Worm (Caenorhabditis elegans) whole organism, L4 larva: Measurements from ENCODE around the gene tag-209.

Experiments used
- F26F4.8 ChIP-seq: fragments of 200-800 bp; sonication (Bioruptor generic); conservative IDR thresholded peaks from 2 replicates; pipeline ENCODE4 v1.3.6; 2022; ENCODE audit warnings: missing genetic modification characterization, missing compliant biosample characterization
- F44E2.7 ChIP-seq: fragments of 200-800 bp; sonication (Bioruptor generic); IDR thresholded peaks from 2 replicates; pipeline ENCODE4 v2.1.2; 2022; ENCODE audit warnings: missing genetic modification characterization, missing compliant biosample characterization
- F49E8.2 ChIP-seq: sonication (generic microtip); optimal IDR thresholded peaks from 2 replicates; lab custom pipeline; 2016; ENCODE audit warnings: missing compliant biosample characterization, mild to moderate bottlenecking, missing genetic modification characterization, borderline replicate concordance
- Y5F2A.4 ChIP-seq: fragments of 200-800 bp; sonication (Bioruptor generic); optimal IDR thresholded peaks from 2 replicates; lab custom pipeline; 2018; ENCODE audit warnings: mild to moderate bottlenecking, missing genetic modification characterization, missing compliant biosample characterization
- ZK546.5 ChIP-seq, 2 experiments: sonication (generic microtip); optimal IDR thresholded peaks; 2 replicates each; lab custom pipeline; 2017; ENCODE audit warnings: missing biosample characterization in 2 of 2, missing genetic modification characterization in 2 of 2
- aha-1 ChIP-seq: fragments of 150-350 bp; peaks from one replicate; lab custom pipeline; 2014; ENCODE audit warnings: missing biosample characterization, missing genetic modification characterization
- aly-2 ChIP-seq: sonication (generic microtip); optimal IDR thresholded peaks from 2 replicates; lab custom pipeline; 2018; ENCODE audit warnings: missing biosample characterization, missing genetic modification characterization
- arid-1 ChIP-seq: fragments of 200-800 bp; sonication (Bioruptor generic); conservative IDR thresholded peaks from 2 replicates; pipeline ENCODE4 v1.3.6; 2022; ENCODE audit warnings: missing genetic modification reagents, missing genetic modification characterization, missing compliant biosample characterization
- ceh-32 ChIP-seq: sonication (generic microtip); optimal IDR thresholded peaks from 2 replicates; lab custom pipeline; 2016; ENCODE audit warnings: mild to moderate bottlenecking, missing genetic modification characterization, missing compliant biosample characterization; ENCODE audit not compliant: poor library complexity
- cey-2 ChIP-seq: sonication (generic microtip); optimal IDR thresholded peaks from 3 replicates; lab custom pipeline; 2017; ENCODE audit warnings: missing genetic modification characterization, mild to moderate bottlenecking, missing compliant biosample characterization, antibody characterized with exemption, borderline replicate concordance; ENCODE audit not compliant: insufficient read depth
- daf-16 ChIP-seq, 3 experiments: sonication (generic microtip); optimal IDR thresholded peaks; 2 replicates each; lab custom pipeline; 2016 to 2017; ENCODE audit warnings: missing genetic modification characterization in 3 of 3, missing genetic modification reagents in 3 of 3, mild to moderate bottlenecking in 2 of 3, missing compliant biosample characterization in 2 of 3, missing biosample characterization in 1 of 3, moderate library complexity in 1 of 3
- daf-19 ChIP-seq: fragments of 200-800 bp; sonication (Bioruptor generic); conservative IDR thresholded peaks from 2 replicates; pipeline ENCODE4 v1.3.6; 2022; ENCODE audit warnings: missing genetic modification characterization, missing compliant biosample characterization
- duxl-1 ChIP-seq: sonication (generic microtip); optimal IDR thresholded peaks from 2 replicates; lab custom pipeline; 2016; ENCODE audit warnings: mild to moderate bottlenecking, missing genetic modification characterization, moderate library complexity, missing compliant biosample characterization; ENCODE audit not compliant: poor library complexity
- fos-1 ChIP-seq: fragments of 150-350 bp; optimal IDR thresholded peaks from 2 replicates; lab custom pipeline; 2014; ENCODE audit warnings: missing biosample characterization, missing genetic modification characterization
- hmg-1.1 ChIP-seq: fragments of 200-800 bp; sonication (Bioruptor generic); IDR thresholded peaks from 2 replicates; pipeline ENCODE4 v1.3.6; 2022; ENCODE audit warnings: missing genetic modification reagents, missing genetic modification characterization, missing compliant biosample characterization
- lim-7 ChIP-seq: fragments of 200-800 bp; sonication (Bioruptor generic); IDR thresholded peaks from 2 replicates; pipeline ENCODE4 v1.3.6; 2022; ENCODE audit warnings: missing genetic modification characterization, missing compliant biosample characterization
- lin-29 ChIP-seq: fragments of 200-800 bp; sonication (Bioruptor generic); IDR thresholded peaks from 2 replicates; pipeline ENCODE4 v1.3.6; 2022; ENCODE audit warnings: missing genetic modification reagents, missing genetic modification characterization, missing compliant biosample characterization
- lin-39 ChIP-seq: fragments of 150-350 bp; optimal IDR thresholded peaks from 2 replicates; lab custom pipeline; 2014; ENCODE audit warnings: missing biosample characterization, missing genetic modification reagents, missing genetic modification characterization
- madf-9 ChIP-seq: fragments of 200-800 bp; sonication (Bioruptor generic); conservative IDR thresholded peaks from 2 replicates; pipeline ENCODE4 v1.3.6; 2022; ENCODE audit warnings: missing genetic modification reagents, missing genetic modification characterization, missing compliant biosample characterization
- mep-1 ChIP-seq: fragments of 150-350 bp; sonication (generic microtip); optimal IDR thresholded peaks from 3 replicates; lab custom pipeline; 2014; ENCODE audit warnings: missing biosample characterization, missing genetic modification characterization
- mes-2 ChIP-seq: sonication (generic microtip); optimal IDR thresholded peaks from 2 replicates; lab custom pipeline; 2016; ENCODE audit warnings: missing genotype, mild to moderate bottlenecking, missing genetic modification characterization, missing compliant biosample characterization; ENCODE audit not compliant: poor library complexity, severe bottlenecking
- mxl-2 ChIP-seq: fragments of 200-800 bp; sonication (Bioruptor generic); conservative IDR thresholded peaks from 2 replicates; pipeline ENCODE4 v1.3.6; 2022; ENCODE audit warnings: missing genetic modification reagents, missing genetic modification characterization, missing compliant biosample characterization
- nhr-10 ChIP-seq: fragments of 150-350 bp; optimal IDR thresholded peaks from 2 replicates; lab custom pipeline; 2014; ENCODE audit warnings: missing biosample characterization, missing genetic modification characterization
- nhr-102 ChIP-seq: sonication (generic microtip); optimal IDR thresholded peaks from 2 replicates; lab custom pipeline; 2016; ENCODE audit warnings: mild to moderate bottlenecking, missing genetic modification characterization, moderate library complexity, missing compliant biosample characterization
- nhr-25 ChIP-seq: sonication (generic microtip); optimal IDR thresholded peaks from 2 replicates; lab custom pipeline; 2017; ENCODE audit warnings: missing genetic modification characterization, mild to moderate bottlenecking, missing compliant biosample characterization, antibody characterized with exemption, moderate library complexity, borderline replicate concordance; ENCODE audit not compliant: insufficient read depth
- nhr-28 ChIP-seq: fragments of 150-350 bp; optimal IDR thresholded peaks from 2 replicates; lab custom pipeline; 2014; ENCODE audit warnings: missing biosample characterization, missing genetic modification characterization
- nhr-42 ChIP-seq: fragments of 200-800 bp; sonication (Bioruptor generic); IDR thresholded peaks from 2 replicates; pipeline ENCODE4 v1.3.6; 2022; ENCODE audit warnings: missing genetic modification characterization, missing compliant biosample characterization
- php-3 ChIP-seq: fragments of 200-800 bp; sonication (Bioruptor generic); IDR thresholded peaks from 2 replicates; pipeline ENCODE4 v1.3.6; 2022; ENCODE audit warnings: missing genetic modification reagents, missing genetic modification characterization, missing compliant biosample characterization
- rbr-2 ChIP-seq: sonication (generic microtip); optimal IDR thresholded peaks from 2 replicates; lab custom pipeline; 2016; ENCODE audit warnings: missing genotype, missing genetic modification characterization, missing compliant biosample characterization
- sdz-12 ChIP-seq: fragments of 200-800 bp; sonication (Bioruptor generic); optimal IDR thresholded peaks from 2 replicates; lab custom pipeline; 2018; ENCODE audit warnings: mild to moderate bottlenecking, missing genetic modification characterization, missing compliant biosample characterization
- set-16 ChIP-seq: fragments of 200-800 bp; sonication (Bioruptor generic); IDR thresholded peaks from 2 replicates; pipeline ENCODE4 v1.3.6; 2022; ENCODE audit warnings: missing genetic modification reagents, missing genetic modification characterization, missing compliant biosample characterization
- spr-3 ChIP-seq: fragments of 200-800 bp; sonication (Bioruptor generic); optimal IDR thresholded peaks from 2 replicates; lab custom pipeline; 2018; ENCODE audit warnings: mild to moderate bottlenecking, missing genetic modification characterization, missing compliant biosample characterization
- tra-1 ChIP-seq: fragments of 200-800 bp; sonication (Bioruptor generic); IDR thresholded peaks from 2 replicates; pipeline ENCODE4 v1.3.6; 2022; ENCODE audit warnings: missing genetic modification reagents, missing genetic modification characterization, missing compliant biosample characterization
- vab-7 ChIP-seq: fragments of 200-800 bp; sonication (Bioruptor generic); IDR thresholded peaks from 2 replicates; pipeline ENCODE4 v1.3.6; 2022; ENCODE audit warnings: missing genetic modification reagents, missing genetic modification characterization, missing compliant biosample characterization
- zfp-2 ChIP-seq: sonication (generic microtip); optimal IDR thresholded peaks from 2 replicates; lab custom pipeline; 2016; ENCODE audit warnings: mild to moderate bottlenecking, missing genetic modification characterization, missing compliant biosample characterization
- zfp-3 ChIP-seq: fragments of 200-800 bp; sonication (Bioruptor generic); conservative IDR thresholded peaks from 2 replicates; pipeline ENCODE4 v1.3.6; 2022; ENCODE audit warnings: missing genetic modification reagents, missing genetic modification characterization, missing compliant biosample characterization
- zip-2 ChIP-seq: fragments of 150-350 bp; optimal IDR thresholded peaks from 2 replicates; lab custom pipeline; 2014; ENCODE audit warnings: missing biosample characterization, missing genetic modification characterization

Gene tag-209

ce11 chrII:10824046-10824445 lies 36.9 kb downstream of the tag-209 start, which contains the start of the genes R06F6.12 and mix-1 (continued):
- peak; percentile 52 for TF ChIP-seq mep-1 (tag; lab: Kevin White, UChicago)
- no peak for TF ChIP-seq lim-7 (GFP tag; lab: Robert Waterston, UW)
- TF ChIP-seq zfp-2 (tag; lab: Kevin White, UChicago), result no peak
- no peak for TF ChIP-seq lin-29 (GFP tag; lab: Robert Waterston, UW)
- no peak for TF ChIP-seq ceh-32 (tag; lab: Kevin White, UChicago)
- no peak for TF ChIP-seq lin-39 (tag; lab: Kevin White, UChicago)
- no peak for TF ChIP-seq mxl-2
- TF ChIP-seq zip-2 (tag; lab: Kevin White, UChicago), result no peak
- TF ChIP-seq F49E8.2 (tag; lab: Kevin White, UChicago), result no peak
- TF ChIP-seq arid-1 (GFP tag; lab: Robert Waterston, UW), result 0 out of 2 replicates have a peak, but pooled peaks have one; percentile 38
- no peak for TF ChIP-seq F44E2.7 (GFP tag; lab: Robert Waterston, UW)
- TF ChIP-seq rbr-2 (tag; lab: Kevin White, UChicago), result peak; percentile 41
- TF ChIP-seq mes-2, result peak; percentile 79
- no peak for TF ChIP-seq F26F4.8 (GFP tag; lab: Robert Waterston, UW)
- TF ChIP-seq duxl-1, result no peak
- no peak for TF ChIP-seq aly-2

ce11 chrII:10829081-10829480 lies 42.0 kb downstream of the tag-209 start, which contains the start of gene VM106R.1:
Gene VM106R.1 (minus strand): TSS chrII:10829181.
- TF ChIP-seq zip-2 (tag; lab: Kevin White, UChicago), result no peak
- TF ChIP-seq nhr-102 (tag; lab: Kevin White, UChicago), result no peak
- no peak for TF ChIP-seq arid-1 (GFP tag; lab: Robert Waterston, UW)
- no peak for TF ChIP-seq fos-1
- TF ChIP-seq zfp-2 (tag; lab: Kevin White, UChicago), result no peak
- TF ChIP-seq F26F4.8 (GFP tag; lab: Robert Waterston, UW), result no peak
- TF ChIP-seq cey-2 (tag; lab: Kevin White, UChicago), result no peak
- TF ChIP-seq daf-16 (GFP tag; optimal IDR thresholded peaks at IDR 0.05; lab: Kevin White, UChicago), result no peak
- no peak for TF ChIP-seq daf-16 (tag; optimal IDR thresholded peaks at IDR 0.05; lab: Kevin White, UChicago)
- TF ChIP-seq Y5F2A.4 (GFP tag; lab: Kevin White, UChicago), result no peak
- no peak for TF ChIP-seq nhr-28 (tag; lab: Kevin White, UChicago)
- TF ChIP-seq spr-3 (GFP tag; lab: Kevin White, UChicago), result no peak
- no peak for TF ChIP-seq php-3 (GFP tag; lab: Robert Waterston, UW)
- TF ChIP-seq nhr-42, result no peak
- TF ChIP-seq daf-19 (GFP tag; lab: Robert Waterston, UW), result no peak
- no peak for TF ChIP-seq lim-7 (GFP tag; lab: Robert Waterston, UW)

ce11 chrII:10829572-10829971 lies 42.5 kb downstream of the tag-209 start:
- TF ChIP-seq aha-1 (tag; lab: Kevin White, UChicago), result no peak
- TF ChIP-seq nhr-10 (tag; lab: Kevin White, UChicago), result no peak
- TF ChIP-seq tra-1 (GFP tag; lab: Robert Waterston, UW), result no peak
- no peak for TF ChIP-seq nhr-25 (tag; lab: Kevin White, UChicago)
- TF ChIP-seq mxl-2, result no peak
- no peak for TF ChIP-seq zfp-3 (GFP tag; lab: Robert Waterston, UW)
- 0 out of 2 replicates have a peak, but pooled peaks have one; percentile 14 for TF ChIP-seq set-16 (GFP tag; lab: Robert Waterston, UW)
- no peak for TF ChIP-seq vab-7 (GFP tag; lab: Robert Waterston, UW)
- no peak for TF ChIP-seq madf-9 (GFP tag; lab: Robert Waterston, UW)
- TF ChIP-seq zfp-2 (tag; lab: Kevin White, UChicago), result no peak
- TF ChIP-seq ZK546.5 (tag; optimal IDR thresholded peaks at IDR 0.05; lab: Kevin White, UChicago), result no peak
- TF ChIP-seq sdz-12 (GFP tag; lab: Kevin White, UChicago), result no peak
- 0 out of 2 replicates have a peak, but pooled peaks have one; percentile 21 for TF ChIP-seq hmg-1.1 (GFP tag; lab: Robert Waterston, UW)
- TF ChIP-seq, all 104 proteins: peak for 2
